Fruit fly (Drosophila melanogaster) whole organism, wandering third instar larva: ENCODE results near the gene pasi2.

Experiments used
- Abd-B ChIP-seq: fragments of >200 bp; optimal IDR thresholded peaks from 2 replicates; lab custom pipeline; 2017; ENCODE audit warnings: missing biosample characterization, missing genetic modification characterization
- CG32264 ChIP-seq: fragments of 200-800 bp; sonication (Bioruptor generic); optimal IDR thresholded peaks from 2 replicates; lab custom pipeline; 2016; ENCODE audit warnings: missing biosample characterization, missing genetic modification characterization
- CG9705 ChIP-seq: fragments of 200-800 bp; sonication (Bioruptor generic); optimal IDR thresholded peaks from 2 replicates; lab custom pipeline; 2018; ENCODE audit warnings: missing biosample characterization, mild to moderate bottlenecking, missing genetic modification characterization
- CrebA ChIP-seq: fragments of 200-800 bp; sonication (Bioruptor generic); optimal IDR thresholded peaks from 2 replicates; lab custom pipeline; 2016; ENCODE audit warnings: missing biosample characterization, mild to moderate bottlenecking, missing genetic modification characterization, borderline replicate concordance
- Dfd ChIP-seq: fragments of >200 bp; optimal IDR thresholded peaks from 2 replicates; lab custom pipeline; 2017; ENCODE audit warnings: missing biosample characterization, missing genetic modification characterization
- Dif ChIP-seq: fragments of 200-275, 200-300 bp; sonication (Bioruptor generic); optimal IDR thresholded peaks from 2 replicates; lab custom pipeline; 2018; ENCODE audit warnings: missing biosample characterization, missing genetic modification characterization; ENCODE audit not compliant: partially characterized antibody
- GATAd ChIP-seq: sonication (Bioruptor generic); optimal IDR thresholded peaks from 2 replicates; lab custom pipeline; 2016; ENCODE audit warnings: missing biosample characterization, missing genetic modification characterization
- HLH106 ChIP-seq: fragments of 200-800 bp; optimal IDR thresholded peaks from 3 replicates; lab custom pipeline; 2019; ENCODE audit warnings: missing biosample characterization, mild to moderate bottlenecking, missing genetic modification characterization, moderate library complexity
- Hnf4 ChIP-seq: fragments of 200-800 bp; sonication (Bioruptor generic); optimal IDR thresholded peaks from 2 replicates; lab custom pipeline; 2016; ENCODE audit warnings: missing biosample characterization, mild to moderate bottlenecking, missing genetic modification characterization
- Hr78 ChIP-seq: fragments of >200 bp; optimal IDR thresholded peaks from 2 replicates; lab custom pipeline; 2017; ENCODE audit warnings: missing biosample characterization, missing genetic modification characterization
- Hr83 ChIP-seq: fragments of 200-300 bp; sonication (Bioruptor generic); optimal IDR thresholded peaks from 2 replicates; lab custom pipeline; 2016; ENCODE audit warnings: missing biosample characterization, mild to moderate bottlenecking, missing genetic modification characterization, moderate library complexity; ENCODE audit not compliant: poor library complexity, severe bottlenecking
- Jra ChIP-seq: sonication (Bioruptor generic); optimal IDR thresholded peaks from 2 replicates; lab custom pipeline; 2016; ENCODE audit warnings: missing biosample characterization, missing genetic modification characterization
- Mio ChIP-seq: sonication (Bioruptor generic); optimal IDR thresholded peaks from 2 replicates; lab custom pipeline; 2016; ENCODE audit warnings: missing biosample characterization, missing genetic modification characterization
- Myc ChIP-seq: fragments of >200 bp; optimal IDR thresholded peaks from 2 replicates; lab custom pipeline; 2017
- N ChIP-seq: fragments of >200 bp; optimal IDR thresholded peaks from 2 replicates; lab custom pipeline; 2018; ENCODE audit warnings: missing biosample characterization, missing external identifiers, missing genetic modification characterization
- OdsH ChIP-seq: fragments of 200-800 bp; sonication (Bioruptor generic); optimal IDR thresholded peaks from 2 replicates; lab custom pipeline; 2016; ENCODE audit warnings: missing biosample characterization, mild to moderate bottlenecking, missing genetic modification characterization
- Rel ChIP-seq, 2 experiments: fragments of 200-800 bp; sonication (Bioruptor generic) in 1 of 2; optimal IDR thresholded peaks; 2 replicates in 1 of 2; 3 replicates in 1 of 2; lab custom pipeline; 2016 to 2019; ENCODE audit warnings: mild to moderate bottlenecking in 2 of 2, missing biosample characterization in 2 of 2, missing genetic modification characterization in 2 of 2, moderate library complexity in 1 of 2
- Sp1 ChIP-seq: fragments of 200-800 bp; sonication (Bioruptor generic); optimal IDR thresholded peaks from 3 replicates; lab custom pipeline; 2019; ENCODE audit warnings: missing biosample characterization, mild to moderate bottlenecking, missing genetic modification characterization, moderate library complexity
- Vsx2 ChIP-seq: fragments of 200-300, 225-300 bp; sonication (Bioruptor generic); optimal IDR thresholded peaks from 2 replicates; lab custom pipeline; 2018; ENCODE audit warnings: missing biosample characterization, missing genetic modification characterization; ENCODE audit not compliant: partially characterized antibody
- br ChIP-seq: fragments of 200-800 bp; sonication (Bioruptor generic); optimal IDR thresholded peaks from 2 replicates; lab custom pipeline; 2016; ENCODE audit warnings: missing biosample characterization, missing genetic modification characterization
- brk ChIP-seq: fragments of 200-800 bp; sonication (Bioruptor generic); optimal IDR thresholded peaks from 2 replicates; lab custom pipeline; 2016; ENCODE audit warnings: missing biosample characterization, mild to moderate bottlenecking, missing genetic modification characterization
- dl ChIP-seq, 2 experiments: fragments of 175-275, 200-275 bp in 1 of 2; fragments of 200-275 bp in 1 of 2; sonication (Bioruptor generic); optimal IDR thresholded peaks; lab custom pipeline; 2018; ENCODE audit warnings: mild to moderate bottlenecking in 2 of 2, missing biosample characterization in 2 of 2, missing genetic modification characterization in 2 of 2, moderate library complexity in 2 of 2; ENCODE audit not compliant: partially characterized antibody in 2 of 2, insufficient read depth in 1 of 2
- dmrt93B ChIP-seq: fragments of 200-800 bp; sonication (Bioruptor generic); optimal IDR thresholded peaks from 2 replicates; lab custom pipeline; 2018; ENCODE audit warnings: missing biosample characterization, mild to moderate bottlenecking, missing genetic modification characterization
- dsf ChIP-seq: sonication (Bioruptor generic); optimal IDR thresholded peaks from 2 replicates; lab custom pipeline; 2016; ENCODE audit warnings: missing biosample characterization, missing genetic modification characterization, borderline replicate concordance
- ey ChIP-seq: fragments of 200-800 bp; sonication (Bioruptor generic); optimal IDR thresholded peaks from 2 replicates; lab custom pipeline; 2016; ENCODE audit warnings: missing biosample characterization, missing genetic modification characterization
- foxo ChIP-seq, 2 experiments: fragments of 200-800 bp; sonication (Bioruptor generic); optimal IDR thresholded peaks; 2 replicates in 1 of 2; 3 replicates in 1 of 2; lab custom pipeline; 2016 to 2017; ENCODE audit warnings: missing biosample characterization in 2 of 2, missing genetic modification characterization in 2 of 2
- fru ChIP-seq: fragments of 200-800 bp; sonication (Bioruptor generic); optimal IDR thresholded peaks from 3 replicates; lab custom pipeline; 2016; ENCODE audit warnings: missing biosample characterization, mild to moderate bottlenecking, missing genetic modification characterization
- h ChIP-seq: fragments of 200-800 bp; sonication (Bioruptor generic); optimal IDR thresholded peaks from 3 replicates; lab custom pipeline; 2016; ENCODE audit warnings: missing biosample characterization, mild to moderate bottlenecking, missing genetic modification characterization
- jim ChIP-seq: fragments of 175-275, 200-325 bp; sonication (Bioruptor generic); optimal IDR thresholded peaks from 2 replicates; lab custom pipeline; 2016; ENCODE audit warnings: missing biosample characterization, mild to moderate bottlenecking, missing genetic modification characterization
- lola ChIP-seq: fragments of >200 bp; optimal IDR thresholded peaks from 2 replicates; lab custom pipeline; 2017; ENCODE audit warnings: missing biosample characterization, missing genetic modification characterization
- pan ChIP-seq: fragments of >200 bp; optimal IDR thresholded peaks from 2 replicates; lab custom pipeline; 2017
- psq ChIP-seq: fragments of 200-800 bp; sonication (Bioruptor generic); optimal IDR thresholded peaks from 3 replicates; lab custom pipeline; 2017; ENCODE audit warnings: missing biosample characterization, mild to moderate bottlenecking, missing genetic modification characterization, moderate library complexity
- rgr ChIP-seq: fragments of 200-800 bp; sonication (Bioruptor generic); optimal IDR thresholded peaks from 3 replicates; lab custom pipeline; 2016; ENCODE audit warnings: missing biosample characterization, mild to moderate bottlenecking, missing genetic modification characterization
- sage ChIP-seq: fragments of 200-800 bp; sonication (Bioruptor generic); optimal IDR thresholded peaks from 2 replicates; lab custom pipeline; 2016; ENCODE audit warnings: missing biosample characterization, mild to moderate bottlenecking, missing genetic modification characterization
- sv ChIP-seq: fragments of 200-800 bp; sonication (Bioruptor generic); optimal IDR thresholded peaks from 3 replicates; lab custom pipeline; 2016; ENCODE audit warnings: missing biosample characterization, missing genetic modification characterization
- tai ChIP-seq: sonication (Bioruptor generic); optimal IDR thresholded peaks from 2 replicates; lab custom pipeline; 2016; ENCODE audit warnings: missing biosample characterization, missing genetic modification characterization
- usp ChIP-seq: fragments of >200 bp; optimal IDR thresholded peaks from 2 replicates; lab custom pipeline; 2017; ENCODE audit warnings: missing biosample characterization, missing genetic modification characterization
- woc ChIP-seq: sonication (Bioruptor generic); optimal IDR thresholded peaks from 2 replicates; lab custom pipeline; 2016; ENCODE audit warnings: missing biosample characterization, mild to moderate bottlenecking, missing genetic modification characterization

The pasi2 gene

DNA sequence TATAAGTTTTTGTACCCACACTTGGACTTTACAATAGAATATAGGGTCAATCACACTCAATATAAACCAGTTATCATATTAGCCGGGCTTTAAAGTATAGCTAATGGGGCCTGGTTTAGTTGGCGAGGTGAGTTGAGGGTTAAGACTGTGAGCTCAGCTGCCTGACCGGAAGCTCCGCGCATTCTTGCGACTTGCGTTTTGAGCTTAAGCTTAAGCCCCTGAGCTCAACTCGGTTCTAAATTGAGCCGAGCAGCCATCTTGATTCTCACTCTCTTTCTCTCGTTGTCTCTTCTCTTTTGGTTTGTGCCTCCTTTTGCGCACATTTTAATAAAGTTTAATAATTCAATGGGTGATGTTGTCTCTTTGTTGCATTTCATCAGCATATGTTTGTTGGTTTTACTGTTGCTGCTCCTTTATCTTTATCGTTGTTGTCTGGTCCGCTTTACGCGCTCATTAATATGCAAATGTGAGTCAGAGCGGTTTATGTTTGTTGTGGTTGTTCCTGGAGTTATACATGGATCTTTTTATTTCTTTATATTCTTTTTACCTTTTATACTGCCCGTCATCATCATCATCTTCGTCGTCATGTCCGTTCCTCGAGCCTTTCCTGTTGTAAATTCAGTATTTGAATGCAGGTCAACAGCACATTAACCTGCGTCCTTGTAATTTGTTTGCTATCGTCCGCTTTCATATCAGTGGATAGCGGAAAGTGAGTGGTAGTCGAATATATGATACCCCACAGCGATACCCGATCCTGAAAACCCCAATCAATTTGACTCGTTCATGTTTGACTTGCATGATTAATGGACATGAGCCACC is 15.8 kb downstream of the pasi2 start:
- TF ChIP-seq Rel (GFP tag; optimal IDR thresholded peaks at IDR 0.05; lab: Kevin White, UChicago) (peak; percentile 23), Rel (tag; optimal IDR thresholded peaks at IDR 0.05; lab: Kevin White, UChicago) (no peak), Hnf4 (GFP tag; lab: Kevin White, UChicago) (no peak), psq (peak; percentile 87), Myc (lab: Kevin White, UChicago) (no peak), dl (GFP tag; optimal IDR thresholded peaks at IDR 0.05; lab: Kevin White, UChicago; ENCODE audit: insufficient read depth in 1 of 2, partially characterized antibody in 2 of 2) (no peak), Abd-B (no peak), CG32264 (no peak), Hr78 (GFP tag; lab: Kevin White, UChicago) (no peak), pan (lab: Kevin White, UChicago) (peak; percentile 22), jim (GFP tag; lab: Kevin White, UChicago) (no peak), foxo (GFP tag; optimal IDR thresholded peaks at IDR 0.05; lab: Kevin White, UChicago) (no peak), dsf (GFP tag; lab: Kevin White, UChicago) (no peak), tai (no peak), Hr83 (GFP tag; lab: Kevin White, UChicago) (no peak), sage (GFP tag; lab: Kevin White, UChicago) (no peak), Jra (GFP tag; lab: Kevin White, UChicago) (no peak), CG9705 (GFP tag; lab: Kevin White, UChicago) (no peak), Sp1 (no peak), N (no peak), lola (no peak), GATAd (GFP tag; lab: Kevin White, UChicago) (no peak), sv (no peak), Dfd (GFP tag; lab: Kevin White, UChicago) (no peak), dmrt93B (no peak), woc (GFP tag; lab: Kevin White, UChicago) (no peak), Vsx2 (GFP tag; lab: Kevin White, UChicago) (no peak)
- TF ChIP-seq, all 38 proteins: peak for 3

DNA sequence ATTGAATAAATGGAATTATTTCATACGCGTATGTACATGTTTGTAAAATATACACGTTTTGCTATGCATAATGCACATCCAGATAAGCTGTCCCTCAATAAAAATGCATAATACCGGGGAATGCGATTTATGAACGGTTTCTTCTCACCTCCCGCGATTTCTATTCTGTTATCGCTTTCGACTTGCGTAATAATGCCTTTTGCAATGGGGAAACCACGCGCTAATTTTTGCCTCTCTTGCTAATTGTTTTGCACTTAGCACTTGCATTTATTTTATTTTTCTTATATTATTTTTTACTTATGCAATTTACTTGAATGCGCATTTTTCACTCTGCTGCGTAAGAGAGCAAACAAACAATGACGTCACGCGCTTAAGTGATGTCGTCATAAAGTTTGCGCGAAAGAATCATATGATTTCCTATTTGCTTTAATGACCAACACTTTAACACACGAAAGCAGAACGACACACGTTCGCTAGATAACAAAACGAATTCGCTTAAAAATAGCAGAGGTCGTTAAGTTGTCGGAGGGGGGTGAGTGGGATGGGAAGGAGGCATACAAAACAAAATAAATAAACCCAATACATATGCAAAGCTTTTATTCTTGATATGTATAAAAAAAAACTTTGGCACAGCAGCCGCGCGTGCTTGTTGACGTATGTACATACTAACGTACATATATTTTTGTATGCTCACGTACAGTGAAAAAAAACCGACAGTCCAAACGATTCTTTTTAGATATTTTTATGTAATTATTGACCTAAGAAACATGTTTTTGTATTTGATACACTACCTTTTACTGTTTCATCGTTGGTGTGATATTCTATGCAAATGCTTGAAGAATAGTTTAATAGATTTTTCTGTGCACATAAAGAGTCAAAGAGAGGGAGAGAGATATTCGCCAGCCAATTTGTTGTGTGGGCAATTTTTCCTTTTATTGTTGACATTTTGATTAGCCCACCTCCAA is 16.7 kb downstream of the pasi2 start:
- TF ChIP-seq Dif (GFP tag; lab: Kevin White, UChicago) (no peak), HLH106 (tag; lab: Kevin White, UChicago) (peak; percentile 4), Hnf4 (GFP tag; lab: Kevin White, UChicago) (no peak), Sp1 (peak; percentile 12), Abd-B (no peak), dmrt93B (peak; percentile 25), fru (GFP tag; lab: Kevin White, UChicago) (peak; percentile 59), Jra (GFP tag; lab: Kevin White, UChicago) (no peak), Hr78 (GFP tag; lab: Kevin White, UChicago) (no peak), N (no peak), CG32264 (no peak), h (GFP tag; lab: Kevin White, UChicago) (peak; percentile 73), usp (GFP tag; lab: Kevin White, UChicago) (no peak), tai (no peak), dl (GFP tag; optimal IDR thresholded peaks at IDR 0.05; lab: Kevin White, UChicago; ENCODE audit: insufficient read depth in 1 of 2, partially characterized antibody in 2 of 2) (no peak), Myc (lab: Kevin White, UChicago) (no peak), sage (GFP tag; lab: Kevin White, UChicago) (no peak), dsf (GFP tag; lab: Kevin White, UChicago) (no peak), CrebA (GFP tag; lab: Kevin White, UChicago) (no peak), Vsx2 (GFP tag; lab: Kevin White, UChicago) (no peak), Rel (GFP tag; optimal IDR thresholded peaks at IDR 0.05; lab: Kevin White, UChicago) (no peak), Rel (tag; optimal IDR thresholded peaks at IDR 0.05; lab: Kevin White, UChicago) (peak; percentile 84), jim (GFP tag; lab: Kevin White, UChicago) (no peak), CG9705 (GFP tag; lab: Kevin White, UChicago) (no peak), OdsH (GFP tag; lab: Kevin White, UChicago) (peak; percentile 60), br (GFP tag; lab: Kevin White, UChicago) (peak; percentile 31), Hr83 (GFP tag; lab: Kevin White, UChicago) (no peak), Dfd (GFP tag; lab: Kevin White, UChicago) (no peak), woc (GFP tag; lab: Kevin White, UChicago) (peak; percentile 8), foxo (GFP tag; optimal IDR thresholded peaks at IDR 0.05; lab: Kevin White, UChicago) (peak in 1 of 2 experiments; percentile 49), ey (GFP tag; lab: Kevin White, UChicago) (peak; percentile 64), psq (no peak), sv (peak; percentile 52), GATAd (GFP tag; lab: Kevin White, UChicago) (no peak), Mio (GFP tag; lab: Kevin White, UChicago) (no peak), rgr (peak; percentile 66), lola (no peak), pan (lab: Kevin White, UChicago) (peak; percentile 17), brk (GFP tag; lab: Kevin White, UChicago) (peak; percentile 27)
